Worm (Caenorhabditis elegans) whole organism, young adult: ENCODE measurements around the gene ZK1073.1.
A peak's percentile ranks its signal among the peaks of the same experiment; 100 is the strongest.

ENCODE experiments used
- B0035.1 ChIP-seq: sonication (generic microtip); optimal IDR thresholded peaks from 2 replicates; lab custom pipeline; 2016; ENCODE audit warnings: missing genetic modification characterization, mild to moderate bottlenecking, missing compliant biosample characterization, missing genotype, missing genetic modification reagents
- B0336.3 ChIP-seq: fragments of 200-800 bp; sonication (Bioruptor generic); IDR thresholded peaks from 2 replicates; pipeline ENCODE4 v1.3.6; 2022; ENCODE audit warnings: missing genetic modification characterization, missing compliant biosample characterization
- F23B12.7 ChIP-seq: sonication (generic microtip); optimal IDR thresholded peaks from 2 replicates; lab custom pipeline; 2017; ENCODE audit warnings: missing genetic modification characterization, mild to moderate bottlenecking, missing compliant biosample characterization, antibody characterized with exemption, moderate library complexity; ENCODE audit not compliant: insufficient read depth
- F37B4.10 ChIP-seq: fragments of 200-800 bp; sonication (Bioruptor generic); IDR thresholded peaks from 2 replicates; pipeline ENCODE4 v1.3.6; 2022; ENCODE audit warnings: missing genetic modification characterization, missing compliant biosample characterization
- F39B2.1 ChIP-seq: fragments of 200-800 bp; sonication (Bioruptor generic); IDR thresholded peaks from 2 replicates; pipeline ENCODE4 v1.3.6; 2022; ENCODE audit warnings: missing genetic modification reagents, missing genetic modification characterization, missing compliant biosample characterization
- F57A8.1 ChIP-seq: fragments of 200-800 bp; sonication (Bioruptor generic); optimal IDR thresholded peaks from 2 replicates; lab custom pipeline; 2018; ENCODE audit warnings: mild to moderate bottlenecking, missing genetic modification characterization, moderate library complexity, missing compliant biosample characterization
- K12H6.12 ChIP-seq: fragments of 200-800 bp; sonication (Bioruptor generic); optimal IDR thresholded peaks from 2 replicates; lab custom pipeline; 2018; ENCODE audit warnings: mild to moderate bottlenecking, missing genetic modification characterization, missing compliant biosample characterization
- Y53G8AR.9 ChIP-seq: fragments of 200-800 bp; sonication (Bioruptor generic); conservative IDR thresholded peaks from 2 replicates; pipeline ENCODE4 v1.3.6; 2022; ENCODE audit warnings: missing genetic modification reagents, missing genetic modification characterization, missing compliant biosample characterization
- Y56A3A.18 ChIP-seq: fragments of 200-800 bp; sonication (Bioruptor generic); IDR thresholded peaks from 2 replicates; pipeline ENCODE4 v1.3.6; 2022; ENCODE audit warnings: missing genetic modification reagents, missing genetic modification characterization, missing compliant biosample characterization
- aptf-3 ChIP-seq: fragments of 200-800 bp; sonication (Bioruptor generic); IDR thresholded peaks from 2 replicates; pipeline ENCODE4 v1.3.6; 2022; ENCODE audit warnings: missing genetic modification characterization, missing compliant biosample characterization
- bed-2 ChIP-seq: fragments of 200-800 bp; sonication (Bioruptor generic); IDR thresholded peaks from 2 replicates; pipeline ENCODE4 v1.3.6; 2022; ENCODE audit warnings: missing genetic modification reagents, missing genetic modification characterization, missing compliant biosample characterization
- ccch-3 ChIP-seq: fragments of 200-800 bp; sonication (Bioruptor generic); optimal IDR thresholded peaks from 2 replicates; lab custom pipeline; 2018; ENCODE audit warnings: mild to moderate bottlenecking, missing genetic modification characterization, missing compliant biosample characterization
- ceh-40 ChIP-seq: fragments of 200-800 bp; sonication (Bioruptor generic); IDR thresholded peaks from 2 replicates; pipeline ENCODE4 v1.3.6; 2022; ENCODE audit warnings: missing genetic modification characterization, missing compliant biosample characterization
- ceh-79 ChIP-seq: sonication (generic microtip); optimal IDR thresholded peaks from 2 replicates; lab custom pipeline; 2017; ENCODE audit warnings: mild to moderate bottlenecking, missing genetic modification characterization, missing compliant biosample characterization
- die-1 ChIP-seq: sonication (generic microtip); optimal IDR thresholded peaks from 2 replicates; lab custom pipeline; 2016; ENCODE audit warnings: missing genotype, mild to moderate bottlenecking, missing genetic modification characterization, missing compliant biosample characterization
- dpl-1 ChIP-seq: fragments of 150-350 bp; optimal IDR thresholded peaks from 2 replicates; lab custom pipeline; 2014; ENCODE audit warnings: missing biosample characterization, missing genetic modification reagents, missing genetic modification characterization
- egl-18 ChIP-seq: fragments of 200-800 bp; sonication (Bioruptor generic); IDR thresholded peaks from 2 replicates; pipeline ENCODE4 v1.3.6; 2022; ENCODE audit warnings: missing genetic modification reagents, missing genetic modification characterization, missing compliant biosample characterization
- egrh-3 ChIP-seq: fragments of 200-800 bp; sonication (Bioruptor generic); IDR thresholded peaks from 2 replicates; pipeline ENCODE4 v1.3.6; 2022; ENCODE audit warnings: missing genetic modification reagents, missing genetic modification characterization, missing compliant biosample characterization
- ekl-4 ChIP-seq: fragments of 200-800 bp; sonication (Bioruptor generic); IDR thresholded peaks from 2 replicates; pipeline ENCODE4 v1.3.6; 2022; ENCODE audit warnings: missing genetic modification reagents, missing genetic modification characterization, missing compliant biosample characterization
- ets-4 ChIP-seq: fragments of 200-800 bp; sonication (Bioruptor generic); optimal IDR thresholded peaks from 2 replicates; lab custom pipeline; 2018; ENCODE audit warnings: mild to moderate bottlenecking, missing genetic modification characterization, missing compliant biosample characterization
- gei-17 ChIP-seq: fragments of 200-800 bp; sonication (Bioruptor generic); optimal IDR thresholded peaks from 2 replicates; lab custom pipeline; 2018; ENCODE audit warnings: mild to moderate bottlenecking, missing genetic modification characterization, missing compliant biosample characterization
- hmg-20 ChIP-seq: fragments of 200-800 bp; sonication (Bioruptor generic); IDR thresholded peaks from 2 replicates; pipeline ENCODE4 v1.3.6; 2022; ENCODE audit warnings: missing genetic modification reagents, missing genetic modification characterization, missing compliant biosample characterization
- let-607 ChIP-seq, 2 experiments: fragments of 200-800 bp in 1 of 2; sonication (Bioruptor generic) in 1 of 2; sonication (generic microtip) in 1 of 2; optimal IDR thresholded peaks; 2 replicates each; lab custom pipeline; 2016 to 2018; ENCODE audit warnings: mild to moderate bottlenecking in 2 of 2, missing compliant biosample characterization in 2 of 2, missing genetic modification characterization in 2 of 2, moderate library complexity in 2 of 2, missing genotype in 1 of 2
- lin-26 ChIP-seq: fragments of 200-800 bp; sonication (Bioruptor generic); IDR thresholded peaks from 2 replicates; pipeline ENCODE4 v1.3.6; 2022; ENCODE audit warnings: missing genetic modification reagents, missing genetic modification characterization, missing compliant biosample characterization
- lin-40 ChIP-seq: sonication (generic microtip); optimal IDR thresholded peaks from 2 replicates; lab custom pipeline; 2016; ENCODE audit warnings: missing genetic modification characterization, mild to moderate bottlenecking, missing compliant biosample characterization, missing genotype, missing genetic modification reagents
- lin-54 ChIP-seq: fragments of 200-800 bp; sonication (Bioruptor generic); optimal IDR thresholded peaks from 2 replicates; lab custom pipeline; 2018; ENCODE audit warnings: mild to moderate bottlenecking, missing genetic modification characterization, missing compliant biosample characterization
- madf-10 ChIP-seq: sonication (generic microtip); optimal IDR thresholded peaks from 2 replicates; lab custom pipeline; 2016; ENCODE audit warnings: mild to moderate bottlenecking, missing genetic modification characterization, missing compliant biosample characterization
- madf-6 ChIP-seq: fragments of 200-800 bp; sonication (Bioruptor generic); IDR thresholded peaks from 2 replicates; pipeline ENCODE4 v1.3.6; 2022; ENCODE audit warnings: missing genetic modification reagents, missing genetic modification characterization, missing compliant biosample characterization
- mel-28 ChIP-seq: sonication (generic microtip); optimal IDR thresholded peaks from 2 replicates; lab custom pipeline; 2016; ENCODE audit warnings: borderline replicate concordance, mild to moderate bottlenecking, missing genetic modification characterization, missing compliant biosample characterization
- nhr-120 ChIP-seq: fragments of 200-800 bp; sonication (Bioruptor generic); IDR thresholded peaks from 2 replicates; pipeline ENCODE4 v1.3.6; 2022; ENCODE audit warnings: missing genetic modification characterization, missing compliant biosample characterization
- pha-4 ChIP-seq: fragments of 150-350 bp; sonication (generic microtip); optimal IDR thresholded peaks from 2 replicates; lab custom pipeline; 2014; ENCODE audit warnings: missing biosample characterization, missing genetic modification reagents, missing genetic modification characterization
- repo-1 ChIP-seq: sonication (generic microtip); optimal IDR thresholded peaks from 2 replicates; lab custom pipeline; 2017; ENCODE audit warnings: mild to moderate bottlenecking, missing genetic modification characterization, missing compliant biosample characterization
- snpc-1.1 ChIP-seq: sonication (generic microtip); optimal IDR thresholded peaks from 2 replicates; lab custom pipeline; 2017; ENCODE audit warnings: missing genetic modification characterization, mild to moderate bottlenecking, missing compliant biosample characterization, antibody characterized with exemption, moderate library complexity, missing genotype, missing genetic modification reagents; ENCODE audit not compliant: insufficient read depth
- snpc-3.4 ChIP-seq: sonication (generic microtip); optimal IDR thresholded peaks from 2 replicates; lab custom pipeline; 2017; ENCODE audit warnings: missing genetic modification characterization, mild to moderate bottlenecking, missing compliant biosample characterization, antibody characterized with exemption, moderate library complexity, missing genotype, missing genetic modification reagents
- sptf-2 ChIP-seq: fragments of 200-800 bp; sonication (Bioruptor generic); optimal IDR thresholded peaks from 2 replicates; lab custom pipeline; 2018; ENCODE audit warnings: mild to moderate bottlenecking, missing genetic modification characterization, missing compliant biosample characterization
- tbx-9 ChIP-seq: sonication (generic microtip); optimal IDR thresholded peaks from 2 replicates; lab custom pipeline; 2016; ENCODE audit warnings: borderline replicate concordance, missing genetic modification characterization, inconsistent platforms, missing compliant biosample characterization
- unc-130 ChIP-seq: sonication (generic microtip); optimal IDR thresholded peaks from 2 replicates; lab custom pipeline; 2016; ENCODE audit warnings: missing genetic modification reagents, missing genetic modification characterization, missing compliant biosample characterization
- xnd-1 ChIP-seq: sonication (generic microtip); optimal IDR thresholded peaks from 2 replicates; lab custom pipeline; 2016; ENCODE audit warnings: missing genotype, missing genetic modification reagents, missing genetic modification characterization, missing compliant biosample characterization
- zfh-2 ChIP-seq: fragments of 200-800 bp; sonication (Bioruptor generic); conservative IDR thresholded peaks from 2 replicates; pipeline ENCODE4 v1.3.6; 2022; ENCODE audit warnings: missing genetic modification reagents, missing genetic modification characterization, missing compliant biosample characterization
- zim-3 ChIP-seq: sonication (generic microtip); optimal IDR thresholded peaks from 2 replicates; lab custom pipeline; 2017; ENCODE audit warnings: mild to moderate bottlenecking, missing genetic modification characterization, moderate library complexity, missing compliant biosample characterization
- ztf-22 ChIP-seq: fragments of 200-800 bp; sonication (Bioruptor generic); optimal IDR thresholded peaks from 2 replicates; lab custom pipeline; 2018; ENCODE audit warnings: mild to moderate bottlenecking, missing genetic modification characterization, moderate library complexity, missing compliant biosample characterization
- ztf-25 ChIP-seq: fragments of 200-800 bp; sonication (Bioruptor generic); IDR thresholded peaks from 2 replicates; pipeline ENCODE4 v1.3.6; 2022; ENCODE audit warnings: missing genetic modification reagents, missing genetic modification characterization, missing compliant biosample characterization

ZK1073.1 gene

DNA sequence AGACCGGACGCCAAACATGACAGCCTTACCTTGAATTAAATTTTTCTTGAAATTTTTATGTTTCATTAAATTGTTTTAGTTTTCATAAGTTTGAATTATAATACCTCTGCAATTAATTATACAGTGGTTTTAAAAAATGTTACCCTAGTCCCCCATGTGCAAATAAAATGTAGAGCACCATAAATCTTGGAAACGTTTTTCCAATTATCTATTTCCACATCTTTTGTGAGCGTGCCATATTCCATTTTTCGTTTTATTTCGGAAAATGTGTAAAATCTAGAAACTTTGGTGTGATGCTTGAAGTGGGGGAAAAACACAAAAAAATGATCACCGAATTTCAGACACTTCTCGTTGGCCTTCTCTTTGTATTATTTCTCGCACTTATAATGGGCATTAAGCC lies 6.0 kb downstream of the ZK1073.1 start:
- TF ChIP-seq bed-2 (GFP tag; lab: Robert Waterston, UW) (no peak), lin-26 (GFP tag; lab: Robert Waterston, UW) (no peak), ztf-22 (no peak), gei-17 (GFP tag; lab: Kevin White, UChicago) (no peak), ztf-25 (GFP tag; lab: Robert Waterston, UW) (no peak), zim-3 (tag; lab: Kevin White, UChicago) (no peak), K12H6.12 (no peak), aptf-3 (GFP tag; lab: Robert Waterston, UW) (no peak), ceh-79 (tag; lab: Kevin White, UChicago) (no peak), hmg-20 (no peak), F23B12.7 (tag; lab: Kevin White, UChicago) (no peak), ceh-40 (GFP tag; lab: Robert Waterston, UW) (no peak), die-1 (tag; lab: Kevin White, UChicago) (no peak)

DNA sequence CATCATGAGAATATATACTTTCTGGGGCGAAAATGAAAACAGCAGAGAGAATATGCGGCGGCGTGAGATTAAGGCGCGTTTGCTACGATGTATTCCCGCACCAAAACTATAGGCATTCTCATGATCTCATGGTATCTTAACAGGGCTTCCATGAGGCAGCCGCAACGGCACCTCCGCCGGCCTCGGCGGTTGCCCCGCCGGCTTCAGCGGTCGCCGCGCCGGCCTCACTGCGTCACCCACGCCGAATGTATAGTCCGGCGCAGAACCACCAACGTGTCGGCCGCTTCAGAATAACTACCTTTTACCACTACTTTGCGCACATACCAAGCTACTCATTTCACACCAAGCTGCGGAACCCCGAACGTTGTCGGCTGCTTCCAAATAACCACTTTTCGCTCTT lies 11.0 kb downstream of the ZK1073.1 start:
- TF ChIP-seq Y53G8AR.9 (GFP tag; lab: Robert Waterston, UW) (no peak), pha-4 (tag; lab: Kevin White, UChicago) (no peak), egrh-3 (GFP tag; lab: Robert Waterston, UW) (peak; percentile 87; the same call in 1 of the 2 replicates), F37B4.10 (GFP tag; lab: Robert Waterston, UW) (0 out of 2 replicates have a peak, but pooled peaks have one; percentile 4), lin-40 (tag; lab: Kevin White, UChicago) (no peak), snpc-1.1 (tag; lab: Kevin White, UChicago) (no peak), B0336.3 (GFP tag; lab: Robert Waterston, UW) (no peak), sptf-2 (GFP tag; lab: Kevin White, UChicago) (no peak), repo-1 (tag; lab: Kevin White, UChicago) (no peak), zfh-2 (peak; percentile 94), dpl-1 (no peak), ztf-22 (no peak)

DNA sequence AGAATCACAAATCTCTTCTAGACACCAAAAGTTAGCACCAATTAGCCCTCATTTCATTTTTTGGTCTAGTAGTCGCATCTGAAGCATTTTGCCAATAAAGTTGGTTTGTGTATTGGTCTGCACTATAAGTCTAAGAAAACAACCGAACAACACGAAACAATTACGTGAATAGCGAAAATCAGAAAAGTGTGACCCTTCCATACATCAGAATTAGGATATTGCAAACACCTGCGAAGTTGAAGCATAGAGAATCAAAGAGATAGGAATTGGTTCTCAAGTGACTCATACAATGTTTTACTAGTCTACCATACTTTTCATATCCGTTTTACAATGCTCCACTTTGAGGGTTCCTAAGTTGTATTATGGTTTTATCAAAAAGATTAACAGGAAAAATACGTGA lies 11.5 kb downstream of the ZK1073.1 start:
- TF ChIP-seq lin-54 (GFP tag; lab: Kevin White, UChicago) (no peak), xnd-1 (tag; lab: Kevin White, UChicago) (no peak), ccch-3 (no peak), nhr-120 (GFP tag; lab: Robert Waterston, UW) (no peak), egl-18 (GFP tag; lab: Robert Waterston, UW) (no peak), F57A8.1 (GFP tag; lab: Kevin White, UChicago) (no peak), Y56A3A.18 (GFP tag; lab: Robert Waterston, UW) (no peak), mel-28 (tag; lab: Kevin White, UChicago) (no peak), F39B2.1 (no peak), unc-130 (GFP tag; lab: Kevin White, UChicago) (no peak), madf-10 (tag; lab: Kevin White, UChicago) (no peak), ets-4 (GFP tag; lab: Kevin White, UChicago) (no peak), snpc-3.4 (tag; lab: Kevin White, UChicago) (no peak), let-607 (tag; optimal IDR thresholded peaks at IDR 0.05; lab: Kevin White, UChicago) (no peak), ekl-4 (GFP tag; lab: Robert Waterston, UW) (no peak), madf-6 (GFP tag; lab: Robert Waterston, UW) (no peak), tbx-9 (tag; lab: Kevin White, UChicago) (no peak), B0035.1 (tag; lab: Kevin White, UChicago) (no peak)
- TF ChIP-seq, all 124 proteins: peak for 0
